Worm (Caenorhabditis elegans): Measurements from ENCODE around the gene chil-27.
A peak's percentile ranks its signal among the peaks of the same experiment; 100 is the strongest.

chil-27 gene

ce11 chrII:9487337-9487950 lies 9.8 kb downstream of the chil-27 start, which contains the start of gene T19H5.4 (continued):
- TF ChIP-seq fkh-10 (GFP tag; optimal IDR thresholded peaks at IDR 0.05) (no peak), mab-9 (GFP tag; IDR thresholded peaks at IDR 0.05) (no peak), ztf-4 (tag; optimal IDR thresholded peaks at IDR 0.05) (no peak), C16A3.4 (tag; optimal IDR thresholded peaks at IDR 0.05) (peak; percentile 37), C04F5.9 (tag; optimal IDR thresholded peaks at IDR 0.05) (no peak), unc-130 (tag; optimal IDR thresholded peaks at IDR 0.05) (no peak), ceh-82 (tag; optimal IDR thresholded peaks at IDR 0.05) (peak; percentile 3 to 16 (median 12)), lin-14 (GFP tag; optimal IDR thresholded peaks at IDR 0.05) (peak; percentile 90), nhr-11 (tag; optimal IDR thresholded peaks at IDR 0.05) (no peak), nhr-19 (GFP tag; conservative IDR thresholded peaks at IDR 0.05) (peak; percentile 61), pqm-1 (tag; optimal IDR thresholded peaks at IDR 0.05) (no peak), fkh-4 (tag; optimal IDR thresholded peaks at IDR 0.05; ENCODE audit: borderline replicate concordance) (no peak), lin-35 (GFP tag; optimal IDR thresholded peaks at IDR 0.05) (peak; percentile 15 to 61), efl-3 (GFP tag; optimal IDR thresholded peaks at IDR 0.05) (no peak), snpc-4 (tag; optimal IDR thresholded peaks at IDR 0.05) (no peak), nhr-85 (tag) (peak; percentile 94), nhr-77 (tag; optimal IDR thresholded peaks at IDR 0.05) (no peak), egl-27 (tag; optimal IDR thresholded peaks at IDR 0.05) (peak in 1 of 2 experiments; percentile 20), mep-1 (tag; optimal IDR thresholded peaks at IDR 0.05) (no peak), lin-15B (tag; optimal IDR thresholded peaks at IDR 0.05) (no peak), ceh-90 (tag; optimal IDR thresholded peaks at IDR 0.05) (no peak), unc-62 (GFP tag; optimal IDR thresholded peaks at IDR 0.05) (no peak), Y116A8C.19 (tag; optimal IDR thresholded peaks at IDR 0.05; ENCODE audit: borderline replicate concordance) (no peak), rnt-1 (tag; optimal IDR thresholded peaks at IDR 0.05) (peak; percentile 38), aly-2 (tag; optimal IDR thresholded peaks at IDR 0.05) (no peak), hlh-17 (GFP tag; optimal IDR thresholded peaks at IDR 0.05; ENCODE audit: borderline replicate concordance) (no peak), ets-5 (GFP tag; IDR thresholded peaks at IDR 0.05) (no peak), hpl-2 (GFP tag; optimal IDR thresholded peaks at IDR 0.05) (no peak), irx-1 (tag; optimal IDR thresholded peaks at IDR 0.05) (no peak), nhr-20 (tag; optimal IDR thresholded peaks at IDR 0.05) (peak; percentile 85), sup-37 (GFP tag; optimal IDR thresholded peaks at IDR 0.05) (no peak), xbp-1 (tag; optimal IDR thresholded peaks at IDR 0.05) (peak; percentile 18), zag-1 (tag; optimal IDR thresholded peaks at IDR 0.05) (no peak), sox-4 (tag; optimal IDR thresholded peaks at IDR 0.05) (no peak), fkh-8 (tag; optimal IDR thresholded peaks at IDR 0.05) (no peak), fos-1 (tag; optimal IDR thresholded peaks at IDR 0.05) (no peak), aha-1 (tag; optimal IDR thresholded peaks at IDR 0.05) (no peak), pax-3 (tag; optimal IDR thresholded peaks at IDR 0.05) (no peak), egl-13 (tag; optimal IDR thresholded peaks at IDR 0.05) (no peak), hlh-4 (tag; optimal IDR thresholded peaks at IDR 0.05) (no peak), nhr-28 (tag; optimal IDR thresholded peaks at IDR 0.05) (no peak), jun-1 (tag; optimal IDR thresholded peaks at IDR 0.05) (peak; percentile 34), ceh-8 (GFP tag; optimal IDR thresholded peaks at IDR 0.05) (no peak), F16B12.6 (tag; optimal IDR thresholded peaks at IDR 0.05) (no peak), swsn-7 (tag; optimal IDR thresholded peaks at IDR 0.05) (peak; percentile 26), tbx-2 (tag; optimal IDR thresholded peaks at IDR 0.05) (peak; percentile 76), efl-1 (optimal IDR thresholded peaks at IDR 0.05) (peak; percentile 8 to 11), efl-1 (GFP tag; optimal IDR thresholded peaks at IDR 0.05 in 1 of 2) (peak in 1 of 2 experiments; percentile 90), lsy-2 (tag; optimal IDR thresholded peaks at IDR 0.05) (peak; percentile 11 to 32), grh-1 (GFP tag; IDR thresholded peaks at IDR 0.05) (peak; percentile 40; the same call in 1 of the 2 replicates), nhr-76 (tag; optimal IDR thresholded peaks at IDR 0.05) (no peak), mef-2 (tag; optimal IDR thresholded peaks at IDR 0.05) (no peak), ztf-11 (tag; optimal IDR thresholded peaks at IDR 0.05) (no peak), mdl-1 (tag; optimal IDR thresholded peaks at IDR 0.05) (peak in 1 of 2 experiments; percentile 73)

Measured in whole organism, L1 larva.